Worm (Caenorhabditis elegans) whole organism, L1 larva: Measurements from ENCODE around the gene cng-3.

Source experiments
- C04F5.9 ChIP-seq: sonication (generic microtip); optimal IDR thresholded peaks from 2 replicates; lab custom pipeline; 2016; ENCODE audit warnings: missing genetic modification characterization, missing compliant biosample characterization
- C34B4.2 ChIP-seq: sonication (generic microtip); optimal IDR thresholded peaks from 2 replicates; lab custom pipeline; 2017; ENCODE audit warnings: mild to moderate bottlenecking, missing genetic modification characterization, missing compliant biosample characterization
- aha-1 ChIP-seq: fragments of 150-350 bp; optimal IDR thresholded peaks from 2 replicates; lab custom pipeline; 2014; ENCODE audit warnings: missing biosample characterization, missing genetic modification characterization
- alr-1 ChIP-seq: fragments of 200-800 bp; sonication (Bioruptor generic); optimal IDR thresholded peaks from 2 replicates; lab custom pipeline; 2018; ENCODE audit warnings: borderline replicate concordance, mild to moderate bottlenecking, missing genetic modification characterization, missing compliant biosample characterization
- ama-1 ChIP-seq: fragments of 150-350 bp; optimal IDR thresholded peaks from 2 replicates; lab custom pipeline; 2014
- blmp-1 ChIP-seq: fragments of 150-350 bp; optimal IDR thresholded peaks from 2 replicates; lab custom pipeline; 2014; ENCODE audit warnings: missing biosample characterization, missing genetic modification characterization
- ceh-63 ChIP-seq: fragments of 200-800 bp; sonication (Bioruptor generic); optimal IDR thresholded peaks from 2 replicates; lab custom pipeline; 2018; ENCODE audit warnings: mild to moderate bottlenecking, missing genetic modification characterization, missing compliant biosample characterization
- ceh-8 ChIP-seq: fragments of 200-800 bp; sonication (Bioruptor generic); optimal IDR thresholded peaks from 2 replicates; lab custom pipeline; 2018; ENCODE audit warnings: mild to moderate bottlenecking, missing genetic modification characterization, moderate library complexity, missing compliant biosample characterization
- ceh-82 ChIP-seq, 3 experiments: fragments of 150-350 bp in 1 of 3; sonication (generic microtip) in 2 of 3; optimal IDR thresholded peaks; 2 replicates each; lab custom pipeline; 2014 to 2017; ENCODE audit warnings: missing biosample characterization in 3 of 3, missing genetic modification characterization in 3 of 3
- ceh-90 ChIP-seq: sonication (generic microtip); optimal IDR thresholded peaks from 2 replicates; lab custom pipeline; 2016; ENCODE audit warnings: missing genetic modification characterization, missing compliant biosample characterization
- dsc-1 ChIP-seq: sonication (generic microtip); optimal IDR thresholded peaks from 2 replicates; lab custom pipeline; 2016; ENCODE audit warnings: mild to moderate bottlenecking, missing genetic modification characterization, missing compliant biosample characterization
- efl-1 ChIP-seq, 4 experiments: fragments of 150-350 bp; optimal IDR thresholded peaks in 3 of 4; peaks in 1 of 4; 1 replicate in 1 of 4; 2 replicates in 3 of 4; lab custom pipeline; 2014; ENCODE audit warnings: missing biosample characterization in 2 of 4, missing genetic modification characterization in 2 of 4, missing genetic modification reagents in 2 of 4
- efl-3 ChIP-seq: fragments of 200-800 bp; sonication (Bioruptor generic); optimal IDR thresholded peaks from 2 replicates; lab custom pipeline; 2018; ENCODE audit warnings: mild to moderate bottlenecking, missing genetic modification characterization, missing compliant biosample characterization
- elt-2 ChIP-seq: sonication (generic microtip); optimal IDR thresholded peaks from 2 replicates; lab custom pipeline; 2016; ENCODE audit warnings: missing genetic modification characterization, mild to moderate bottlenecking, inconsistent platforms, missing compliant biosample characterization, missing genetic modification reagents
- elt-3 ChIP-seq, 6 experiments: fragments of 150-350 bp in 1 of 6; sonication (generic microtip); optimal IDR thresholded peaks; 2 replicates each; lab custom pipeline; 2017 to 2018; ENCODE audit warnings: missing biosample characterization in 6 of 6, missing genetic modification characterization in 6 of 6, inconsistent platforms in 1 of 6
- ets-5 ChIP-seq: fragments of 200-800 bp; sonication (Bioruptor generic); IDR thresholded peaks from 2 replicates; pipeline ENCODE4 v1.3.6; 2022; ENCODE audit warnings: missing genetic modification characterization, missing compliant biosample characterization
- fos-1 ChIP-seq: fragments of 150-350 bp; optimal IDR thresholded peaks from 2 replicates; lab custom pipeline; 2014; ENCODE audit warnings: missing biosample characterization, missing genetic modification characterization
- grh-1 ChIP-seq: fragments of 200-800 bp; sonication (Bioruptor generic); IDR thresholded peaks from 2 replicates; pipeline ENCODE4 v1.3.6; 2022; ENCODE audit warnings: missing genetic modification reagents, missing genetic modification characterization, missing compliant biosample characterization
- hlh-17 ChIP-seq: fragments of 200-800 bp; sonication (Bioruptor generic); optimal IDR thresholded peaks from 2 replicates; lab custom pipeline; 2018; ENCODE audit warnings: missing genetic modification characterization, mild to moderate bottlenecking, missing compliant biosample characterization, moderate library complexity, borderline replicate concordance
- isw-1 ChIP-seq: fragments of 200-800 bp; sonication (Bioruptor generic); IDR thresholded peaks from 2 replicates; pipeline ENCODE4 v1.3.6; 2022; ENCODE audit warnings: missing genetic modification characterization, missing compliant biosample characterization
- lin-15B ChIP-seq: fragments of 150-350 bp; sonication (generic microtip); optimal IDR thresholded peaks from 3 replicates; lab custom pipeline; 2014; ENCODE audit warnings: missing biosample characterization, missing genetic modification characterization
- lin-39 ChIP-seq: fragments of 150-350 bp; optimal IDR thresholded peaks from 2 replicates; lab custom pipeline; 2014; ENCODE audit warnings: missing biosample characterization, missing genetic modification reagents, missing genetic modification characterization
- lir-3 ChIP-seq: sonication (generic microtip); optimal IDR thresholded peaks from 2 replicates; lab custom pipeline; 2016; ENCODE audit warnings: mild to moderate bottlenecking, missing genetic modification characterization, moderate library complexity, missing compliant biosample characterization; ENCODE audit not compliant: poor library complexity
- lsy-2 ChIP-seq, 2 experiments: fragments of 150-350 bp; optimal IDR thresholded peaks; 2 replicates each; lab custom pipeline; 2014; ENCODE audit warnings: missing biosample characterization in 2 of 2, missing genetic modification characterization in 2 of 2
- mab-9 ChIP-seq: fragments of 200-800 bp; sonication (Bioruptor generic); IDR thresholded peaks from 2 replicates; pipeline ENCODE4 v1.3.6; 2022; ENCODE audit warnings: missing genetic modification reagents, missing genetic modification characterization, missing compliant biosample characterization
- mep-1 ChIP-seq: fragments of 150-350 bp; optimal IDR thresholded peaks from 2 replicates; lab custom pipeline; 2014; ENCODE audit warnings: missing biosample characterization, missing genetic modification characterization
- nhr-12 ChIP-seq: sonication (generic microtip); optimal IDR thresholded peaks from 2 replicates; lab custom pipeline; 2017; ENCODE audit warnings: missing biosample characterization, missing genetic modification characterization
- nhr-19 ChIP-seq: fragments of 200-800 bp; sonication (Bioruptor generic); conservative IDR thresholded peaks from 2 replicates; pipeline ENCODE4 v1.3.6; 2022; ENCODE audit warnings: missing genetic modification characterization, missing compliant biosample characterization
- nhr-77 ChIP-seq: fragments of 150-350 bp; optimal IDR thresholded peaks from 2 replicates; lab custom pipeline; 2014; ENCODE audit warnings: missing biosample characterization, missing genetic modification characterization
- nhr-90 ChIP-seq: sonication (generic microtip); optimal IDR thresholded peaks from 2 replicates; lab custom pipeline; 2016; ENCODE audit warnings: mild to moderate bottlenecking, missing genetic modification characterization, missing compliant biosample characterization; ENCODE audit not compliant: poor library complexity
- pag-3 ChIP-seq: sonication (generic microtip); optimal IDR thresholded peaks from 2 replicates; lab custom pipeline; 2017; ENCODE audit warnings: missing genetic modification characterization, mild to moderate bottlenecking, missing compliant biosample characterization, antibody characterized with exemption, borderline replicate concordance; ENCODE audit not compliant: insufficient read depth
- snpc-4 ChIP-seq: fragments of 150-350 bp; optimal IDR thresholded peaks from 2 replicates; lab custom pipeline; 2014; ENCODE audit warnings: missing biosample characterization, missing genetic modification characterization
- sptf-1 ChIP-seq: fragments of 150-350 bp; optimal IDR thresholded peaks from 2 replicates; lab custom pipeline; 2014; ENCODE audit warnings: missing biosample characterization, missing genetic modification characterization
- unc-130 ChIP-seq: fragments of 150-350 bp; optimal IDR thresholded peaks from 2 replicates; lab custom pipeline; 2017; ENCODE audit warnings: missing biosample characterization, missing genetic modification characterization, inconsistent platforms
- unc-30 ChIP-seq: sonication (generic microtip); optimal IDR thresholded peaks from 2 replicates; lab custom pipeline; 2017; ENCODE audit warnings: missing biosample characterization, missing genetic modification characterization
- unc-62 ChIP-seq: fragments of 150-350 bp; optimal IDR thresholded peaks from 2 replicates; lab custom pipeline; 2014; ENCODE audit warnings: missing biosample characterization, missing genetic modification reagents, missing genetic modification characterization
- vab-15 ChIP-seq: sonication (generic microtip); optimal IDR thresholded peaks from 2 replicates; lab custom pipeline; 2017; ENCODE audit warnings: missing genotype, mild to moderate bottlenecking, missing genetic modification characterization, missing compliant biosample characterization
- zip-4 ChIP-seq: fragments of 200-800 bp; sonication (Bioruptor generic); optimal IDR thresholded peaks from 2 replicates; lab custom pipeline; 2018; ENCODE audit warnings: mild to moderate bottlenecking, missing genetic modification characterization, moderate library complexity, missing compliant biosample characterization
- ztf-4 ChIP-seq: fragments of 150-350 bp; optimal IDR thresholded peaks from 2 replicates; lab custom pipeline; 2014; ENCODE audit warnings: missing biosample characterization, missing genetic modification characterization

The cng-3 gene

ce11 chrIV:9506251-9506650 is 25.4 kb upstream of the cng-3 start, which contains the start of gene ttr-9:
Gene ttr-9 (minus strand): TSS chrIV:9506351.
- no peak for TF ChIP-seq ztf-4 (tag; lab: Kevin White, UChicago)

DNA sequence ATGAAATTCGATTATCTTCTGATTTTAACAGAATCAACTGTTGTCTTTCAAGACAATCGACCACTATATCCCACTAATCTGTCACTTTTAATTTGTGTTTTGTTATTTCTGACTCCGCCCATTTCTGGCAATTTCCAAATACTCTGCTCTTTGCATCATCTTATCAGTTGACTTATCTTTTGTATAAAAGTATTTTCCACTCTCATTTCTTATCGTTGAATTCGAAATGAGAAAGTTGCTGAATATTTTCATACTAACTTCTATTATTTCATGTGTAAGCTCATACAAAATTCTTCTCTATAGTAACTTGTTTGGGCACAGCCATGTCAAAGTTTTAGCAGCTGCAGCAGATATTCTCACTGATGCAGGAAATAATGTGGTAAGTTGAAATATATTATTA is 19.3 kb upstream of the cng-3 start, which contains the start of gene ugt-21:
Gene ugt-21, plus strand, starts transcription at position 212 of the 400 bp plus-strand sequence.
- TF ChIP-seq unc-62 (no peak), snpc-4 (tag; lab: Kevin White, UChicago) (no peak), elt-2 (tag; lab: Kevin White, UChicago) (peak; percentile 69), nhr-90 (no peak), alr-1 (tag; lab: Kevin White, UChicago) (no peak), lin-39 (tag; lab: Kevin White, UChicago) (no peak), fos-1 (tag; lab: Kevin White, UChicago) (no peak), efl-1 (optimal IDR thresholded peaks at IDR 0.05; lab: Kevin White, UChicago) (no peak), efl-1 (GFP tag; optimal IDR thresholded peaks at IDR 0.05 in 1 of 2; lab: Kevin White, UChicago) (peak in 1 of 2 experiments; percentile 69), grh-1 (GFP tag; lab: Robert Waterston, UW) (no peak), isw-1 (GFP tag; lab: Robert Waterston, UW) (no peak), vab-15 (no peak)
- TF ChIP-seq, all 84 proteins: peak for 2

ce11 chrIV:9499636-9500035 is 18.8 kb upstream of the cng-3 start:
- TF ChIP-seq dsc-1 (no peak), ets-5 (GFP tag; lab: Robert Waterston, UW) (no peak), C04F5.9 (no peak), unc-30 (tag; lab: Kevin White, UChicago) (no peak), C34B4.2 (tag; lab: Kevin White, UChicago) (no peak), lsy-2 (tag; optimal IDR thresholded peaks at IDR 0.05; lab: Kevin White, UChicago) (no peak), ceh-82 (tag; optimal IDR thresholded peaks at IDR 0.05; lab: Kevin White, UChicago) (no peak), fos-1 (tag; lab: Kevin White, UChicago) (no peak), sptf-1 (tag; lab: Kevin White, UChicago) (no peak), vab-15 (no peak), efl-3 (GFP tag; lab: Kevin White, UChicago) (no peak), mab-9 (GFP tag; lab: Robert Waterston, UW) (no peak), elt-3 (tag; optimal IDR thresholded peaks at IDR 0.05; lab: Kevin White, UChicago) (no peak)

- no peak for TF ChIP-seq mep-1 (tag; lab: Kevin White, UChicago)
- TF ChIP-seq lir-3 (tag; lab: Kevin White, UChicago) = no peak
- no peak for TF ChIP-seq ama-1 (lab: Kevin White, UChicago)
- TF ChIP-seq blmp-1 (tag; lab: Kevin White, UChicago) = no peak
- TF ChIP-seq nhr-12 (tag; lab: Kevin White, UChicago) = no peak
- TF ChIP-seq ceh-63 (GFP tag; lab: Kevin White, UChicago) = no peak
- no peak for TF ChIP-seq lin-15B (tag; lab: Kevin White, UChicago)
- TF ChIP-seq ztf-4 (tag; lab: Kevin White, UChicago) = no peak
- TF ChIP-seq unc-130 (tag; lab: Kevin White, UChicago) = no peak
- no peak for TF ChIP-seq pag-3
- no peak for TF ChIP-seq ceh-8
- TF ChIP-seq zip-4 = no peak
- TF ChIP-seq snpc-4 (tag; lab: Kevin White, UChicago) = no peak
- no peak for TF ChIP-seq ets-5 (GFP tag; lab: Robert Waterston, UW)
- TF ChIP-seq ceh-90 (tag; lab: Kevin White, UChicago) = no peak
- TF ChIP-seq nhr-77 (tag; lab: Kevin White, UChicago) = no peak
- TF ChIP-seq aha-1 (tag; lab: Kevin White, UChicago) = no peak
- no peak for TF ChIP-seq hlh-17 (GFP tag; lab: Kevin White, UChicago)
- no peak for TF ChIP-seq nhr-19 (GFP tag; lab: Robert Waterston, UW)
- TF ChIP-seq, all 84 proteins: peak for 0
Measured at ce11 chrIV:9498088-9498487, 17.3 kb upstream of the cng-3 start, which contains the start of gene sru-4. Gene sru-4 (plus strand): TSS chrIV:9498388.
